Fruit fly (Drosophila melanogaster) whole organism, embryonic: Measurements from ENCODE around the gene fend.
A peak's percentile ranks its signal among the peaks of the same experiment; 100 is the strongest.

ENCODE experiments used
- CG11093 ChIP-seq: fragments of 200-800 bp; sonication (Bioruptor generic); IDR thresholded peaks from 3 replicates; pipeline ENCODE4 v1.3.6; 2022; ENCODE audit warnings: missing biosample characterization, missing genetic modification characterization
- CG12744 ChIP-seq: fragments of 200-800 bp; sonication (Bioruptor generic); optimal IDR thresholded peaks from 2 replicates; lab custom pipeline; 2016; ENCODE audit warnings: missing biosample characterization, missing genetic modification characterization
- CG13424 ChIP-seq: fragments of 200-800 bp; sonication (Bioruptor generic); optimal IDR thresholded peaks from 2 replicates; lab custom pipeline; 2019; ENCODE audit warnings: missing biosample characterization, mild to moderate bottlenecking, missing genetic modification characterization, moderate library complexity
- CG14014 ChIP-seq: fragments of 200-800 bp; sonication (Bioruptor generic); IDR thresholded peaks from 2 replicates; pipeline ENCODE4 v1.3.6; 2022; ENCODE audit warnings: missing biosample characterization, missing genetic modification characterization
- CG14667 ChIP-seq: fragments of 200-800 bp; sonication (Bioruptor generic); IDR thresholded peaks from 2 replicates; pipeline ENCODE4 v1.3.6; 2022; ENCODE audit warnings: missing biosample characterization, missing genetic modification characterization
- CG2120 ChIP-seq: fragments of 200-800 bp; sonication (Bioruptor generic); optimal IDR thresholded peaks from 3 replicates; lab custom pipeline; 2016; ENCODE audit warnings: missing biosample characterization, missing genetic modification characterization
- CG2129 ChIP-seq: fragments of 200-800 bp; sonication (Bioruptor generic); IDR thresholded peaks from 2 replicates; pipeline ENCODE4 v1.3.6; 2022; ENCODE audit warnings: missing biosample characterization, missing genetic modification characterization; ENCODE audit not compliant: partially characterized antibody
- CG31224 ChIP-seq: fragments of 200-800 bp; sonication (Bioruptor generic); IDR thresholded peaks from 2 replicates; pipeline ENCODE4 v1.3.6; 2022; ENCODE audit warnings: missing biosample characterization, missing genetic modification characterization
- CG32767 ChIP-seq: fragments of 200-800 bp; sonication (Bioruptor generic); IDR thresholded peaks from 2 replicates; pipeline ENCODE4 v1.3.6; 2022; ENCODE audit warnings: missing biosample characterization, missing genetic modification characterization
- CG33213 ChIP-seq: fragments of 200-800 bp; sonication (Bioruptor generic); optimal IDR thresholded peaks from 3 replicates; lab custom pipeline; 2016; ENCODE audit warnings: missing biosample characterization, missing genetic modification characterization
- CG4282 ChIP-seq: fragments of 200-800 bp; sonication (Bioruptor generic); optimal IDR thresholded peaks from 2 replicates; lab custom pipeline; 2016; ENCODE audit warnings: missing biosample characterization, missing genetic modification characterization
- CG4328 ChIP-seq: fragments of 200-800 bp; sonication (Bioruptor generic); optimal IDR thresholded peaks from 3 replicates; lab custom pipeline; 2017; ENCODE audit warnings: missing biosample characterization, missing genetic modification reagents, missing genetic modification characterization
- CG6254 ChIP-seq: fragments of 200-800 bp; sonication (Bioruptor generic); optimal IDR thresholded peaks from 3 replicates; lab custom pipeline; 2017; ENCODE audit warnings: mild to moderate bottlenecking, missing biosample characterization, missing genetic modification reagents, missing genetic modification characterization
- CG6683 ChIP-seq: fragments of 200-800 bp; sonication (Bioruptor generic); optimal IDR thresholded peaks from 2 replicates; lab custom pipeline; 2017; ENCODE audit warnings: missing biosample characterization, mild to moderate bottlenecking, missing genetic modification characterization, missing genetic modification reagents
- CG6689 ChIP-seq: fragments of 200-800 bp; sonication (Bioruptor generic); IDR thresholded peaks from 2 replicates; pipeline ENCODE4 v1.3.6; 2022; ENCODE audit warnings: missing biosample characterization, missing genetic modification characterization
- CG7372 ChIP-seq: fragments of 200-800 bp; sonication (Bioruptor generic); IDR thresholded peaks from 2 replicates; pipeline ENCODE4 v1.3.6; 2022; ENCODE audit warnings: missing biosample characterization, missing genetic modification characterization
- CG9215 ChIP-seq: fragments of 200-800 bp; sonication (Bioruptor generic); IDR thresholded peaks from 2 replicates; pipeline ENCODE4 v1.3.6; 2022; ENCODE audit warnings: missing biosample characterization, missing genetic modification characterization
- CG9932 ChIP-seq: fragments of 200-800 bp; sonication (Bioruptor generic); IDR thresholded peaks from 2 replicates; pipeline ENCODE4 v1.3.6; 2022; ENCODE audit warnings: missing biosample characterization, missing genetic modification characterization
- CTCF ChIP-seq: fragments of 200-800 bp; sonication (Bioruptor generic); optimal IDR thresholded peaks from 2 replicates; lab custom pipeline; 2017; ENCODE audit warnings: missing biosample characterization, mild to moderate bottlenecking, missing genetic modification characterization, moderate library complexity
- Camta ChIP-seq: fragments of 200-800 bp; sonication (Bioruptor generic); optimal IDR thresholded peaks from 2 replicates; lab custom pipeline; 2016; ENCODE audit warnings: missing biosample characterization, missing genetic modification characterization
- Doc3 ChIP-seq: fragments of 200-800 bp; sonication (Bioruptor generic); IDR thresholded peaks from 3 replicates; pipeline ENCODE4 v1.3.6; 2022; ENCODE audit warnings: missing biosample characterization, missing genetic modification characterization; ENCODE audit not compliant: partially characterized antibody
- GATAe ChIP-seq: fragments of 200-800 bp; sonication (Bioruptor generic); conservative IDR thresholded peaks from 2 replicates; pipeline ENCODE4 v1.3.6; 2022; ENCODE audit warnings: missing biosample characterization, missing genetic modification characterization
- Hey ChIP-seq: fragments of 200-800 bp; sonication (Bioruptor generic); optimal IDR thresholded peaks from 3 replicates; lab custom pipeline; 2018; ENCODE audit warnings: missing biosample characterization, mild to moderate bottlenecking, missing genetic modification characterization
- Hr78 ChIP-seq, 2 experiments: fragments of 200-800 bp in 1 of 2; fragments of >200 bp in 1 of 2; sonication (Bioruptor generic) in 1 of 2; optimal IDR thresholded peaks; 2 replicates each; lab custom pipeline; 2017 to 2019; ENCODE audit warnings: missing biosample characterization in 2 of 2, missing genetic modification characterization in 2 of 2, mild to moderate bottlenecking in 1 of 2, moderate library complexity in 1 of 2
- Mes4 ChIP-seq: fragments of 200-800 bp; sonication (Bioruptor generic); optimal IDR thresholded peaks from 2 replicates; lab custom pipeline; 2016; ENCODE audit warnings: missing biosample characterization, missing genetic modification characterization
- Scr ChIP-seq: fragments of 200-800 bp; sonication (Bioruptor generic); IDR thresholded peaks from 2 replicates; pipeline ENCODE4 v1.3.6; 2022; ENCODE audit warnings: missing biosample characterization, missing genetic modification characterization; ENCODE audit not compliant: partially characterized antibody
- al ChIP-seq: fragments of 200-800 bp; sonication (Bioruptor generic); IDR thresholded peaks from 2 replicates; pipeline ENCODE4 v1.3.6; 2022; ENCODE audit warnings: missing biosample characterization, missing genetic modification characterization
- amos ChIP-seq: fragments of 200-800 bp; sonication (Bioruptor generic); IDR thresholded peaks from 2 replicates; pipeline ENCODE4 v1.3.6; 2022; ENCODE audit warnings: missing biosample characterization, missing genetic modification characterization; ENCODE audit not compliant: partially characterized antibody
- ara ChIP-seq: fragments of 200-800 bp; sonication (Bioruptor generic); IDR thresholded peaks from 2 replicates; pipeline ENCODE4 v1.3.6; 2022; ENCODE audit warnings: missing biosample characterization, missing genetic modification characterization
- bbx ChIP-seq: fragments of 200-800 bp; sonication (Bioruptor generic); IDR thresholded peaks from 2 replicates; pipeline ENCODE4 v1.3.6; 2022; ENCODE audit warnings: missing biosample characterization, missing genetic modification characterization; ENCODE audit not compliant: partially characterized antibody
- chn ChIP-seq: fragments of 200-800 bp; sonication (Bioruptor generic); optimal IDR thresholded peaks from 2 replicates; lab custom pipeline; 2016; ENCODE audit warnings: missing biosample characterization, missing genetic modification characterization
- crol ChIP-seq: fragments of 200-800 bp; sonication (Bioruptor generic); IDR thresholded peaks from 2 replicates; pipeline ENCODE4 v1.3.6; 2022; ENCODE audit warnings: missing biosample characterization, missing genetic modification characterization
- crp ChIP-seq, 2 experiments: fragments of 200-800 bp; sonication (Bioruptor generic); optimal IDR thresholded peaks; 2 replicates in 1 of 2; 3 replicates in 1 of 2; lab custom pipeline; 2017; ENCODE audit warnings: missing biosample characterization in 2 of 2, missing genetic modification characterization in 2 of 2, mild to moderate bottlenecking in 1 of 2, moderate library complexity in 1 of 2
- da ChIP-seq: fragments of 200-800 bp; sonication (Bioruptor generic); optimal IDR thresholded peaks from 2 replicates; lab custom pipeline; 2016; ENCODE audit warnings: missing biosample characterization, missing genetic modification characterization
- dan ChIP-seq: fragments of 200-800 bp; sonication (Bioruptor generic); IDR thresholded peaks from 2 replicates; pipeline ENCODE4 v1.3.6; 2022; ENCODE audit warnings: missing biosample characterization, missing genetic modification characterization
- ewg ChIP-seq: fragments of 200-800 bp; sonication (Bioruptor generic); optimal IDR thresholded peaks from 3 replicates; lab custom pipeline; 2017; ENCODE audit warnings: mild to moderate bottlenecking, missing biosample characterization, missing genetic modification reagents, missing genetic modification characterization
- fd3F ChIP-seq: fragments of 200-800 bp; sonication (Bioruptor generic); optimal IDR thresholded peaks from 2 replicates; lab custom pipeline; 2018; ENCODE audit warnings: missing biosample characterization, mild to moderate bottlenecking, missing genetic modification characterization, moderate library complexity
- h ChIP-seq: fragments of >200 bp; optimal IDR thresholded peaks from 2 replicates; lab custom pipeline; 2017
- lola ChIP-seq, 3 experiments: fragments of >200 bp in 2 of 3; fragments of 200-800 bp in 1 of 3; sonication (Bioruptor generic) in 1 of 3; optimal IDR thresholded peaks; 2 replicates each; lab custom pipeline; 2017 to 2019; ENCODE audit warnings: missing biosample characterization in 3 of 3, missing genetic modification characterization in 3 of 3, mild to moderate bottlenecking in 1 of 3, moderate library complexity in 1 of 3
- nerfin-2 ChIP-seq: fragments of 200-800 bp; sonication (Bioruptor generic); IDR thresholded peaks from 2 replicates; pipeline ENCODE4 v1.3.6; 2022; ENCODE audit warnings: missing biosample characterization, missing genetic modification characterization; ENCODE audit not compliant: partially characterized antibody
- pita ChIP-seq: fragments of 200-800 bp; sonication (Bioruptor generic); optimal IDR thresholded peaks from 2 replicates; lab custom pipeline; 2017; ENCODE audit warnings: missing biosample characterization, mild to moderate bottlenecking, missing genetic modification characterization
- pnt ChIP-seq: fragments of 200-800 bp; sonication (Bioruptor generic); optimal IDR thresholded peaks from 3 replicates; lab custom pipeline; 2016; ENCODE audit warnings: missing biosample characterization, missing genetic modification characterization
- prd ChIP-seq, 3 experiments: fragments of >200 bp in 2 of 3; fragments of 200-800 bp in 1 of 3; sonication (Bioruptor generic) in 1 of 3; optimal IDR thresholded peaks in 2 of 3; IDR thresholded peaks in 1 of 3; 2 replicates in 2 of 3; 3 replicates in 1 of 3; pipeline versions ENCODE4 v1.3.6 to Lab custom; 2017 to 2022; ENCODE audit warnings: missing biosample characterization in 1 of 3, missing genetic modification characterization in 1 of 3
- psq ChIP-seq: fragments of 200-800 bp; sonication (Bioruptor generic); optimal IDR thresholded peaks from 2 replicates; lab custom pipeline; 2017; ENCODE audit warnings: missing biosample characterization, missing genetic modification characterization
- rib ChIP-seq: fragments of 200-800 bp; sonication (Bioruptor generic); IDR thresholded peaks from 2 replicates; pipeline ENCODE4 v1.3.6; 2022; ENCODE audit warnings: missing biosample characterization, missing genetic modification characterization
- schlank ChIP-seq: fragments of 200-800 bp; sonication (Bioruptor generic); optimal IDR thresholded peaks from 2 replicates; lab custom pipeline; 2018; ENCODE audit warnings: missing biosample characterization, mild to moderate bottlenecking, missing genetic modification characterization
- scrt ChIP-seq: fragments of 200-800 bp; sonication (Bioruptor generic); optimal IDR thresholded peaks from 2 replicates; lab custom pipeline; 2018; ENCODE audit warnings: missing biosample characterization, mild to moderate bottlenecking, missing genetic modification characterization, moderate library complexity
- sd ChIP-seq: fragments of 200-800 bp; sonication (Bioruptor generic); optimal IDR thresholded peaks from 3 replicates; lab custom pipeline; 2018; ENCODE audit warnings: missing biosample characterization, mild to moderate bottlenecking, missing genetic modification characterization, moderate library complexity
- sr ChIP-seq: fragments of 200-800 bp; sonication (Bioruptor generic); IDR thresholded peaks from 3 replicates; pipeline ENCODE4 v1.3.6; 2022; ENCODE audit warnings: missing biosample characterization, missing genetic modification characterization
- stc ChIP-seq: fragments of 200-800 bp; sonication (Bioruptor generic); IDR thresholded peaks from 2 replicates; pipeline ENCODE4 v1.3.6; 2022; ENCODE audit warnings: missing biosample characterization, missing genetic modification characterization
- wdn ChIP-seq: fragments of 200-800 bp; sonication (Bioruptor generic); IDR thresholded peaks from 2 replicates; pipeline ENCODE4 v1.3.6; 2022; ENCODE audit warnings: missing biosample characterization, missing genetic modification characterization

fend gene

DNA sequence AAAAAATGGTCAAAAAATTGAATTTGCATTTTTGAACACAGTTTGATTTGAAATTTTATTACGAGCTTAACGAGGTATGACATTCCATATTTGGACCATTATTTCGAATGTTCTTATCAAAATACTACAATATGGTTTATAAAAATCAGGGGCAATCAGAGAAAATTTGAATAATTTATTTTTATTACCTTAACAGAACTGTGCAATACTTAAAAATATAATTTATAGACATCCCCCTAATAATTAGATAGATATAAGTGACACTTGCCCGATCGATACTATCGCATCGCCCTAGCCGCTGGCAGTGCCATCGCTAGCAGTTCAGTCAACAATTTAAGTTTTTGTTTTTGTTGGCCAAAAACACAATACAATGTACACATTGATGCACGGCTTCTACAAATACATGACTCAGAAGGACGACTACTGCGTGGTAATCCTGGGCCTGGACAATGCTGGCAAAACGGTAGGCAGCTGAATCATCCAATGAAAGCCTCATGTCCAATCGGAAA lies 28.1 kb downstream of the fend start, which contains the start of gene Arfrp1 (continued):
- no peak for TF ChIP-seq CG6254 (GFP tag; lab: Kevin White, UChicago)
- TF ChIP-seq CG4282 (GFP tag; lab: Kevin White, UChicago), result no peak
- no peak for TF ChIP-seq prd (optimal IDR thresholded peaks at IDR 0.05; lab: Kevin White, UChicago)
- TF ChIP-seq prd (GFP tag; IDR thresholded peaks at IDR 0.05; lab: Robert Waterston, UW), result peak; percentile 41; the same call in 1 of the 3 replicates
- TF ChIP-seq CG31224, result no peak
- no peak for TF ChIP-seq stc (GFP tag; lab: Robert Waterston, UW)
- no peak for TF ChIP-seq da
- TF ChIP-seq CG7372, result no peak
- no peak for TF ChIP-seq sr
- TF ChIP-seq fd3F (GFP tag; lab: Kevin White, UChicago), result no peak
- TF ChIP-seq h, result no peak
- TF ChIP-seq CG14667 (GFP tag; lab: Robert Waterston, UW), result no peak
- TF ChIP-seq pnt (GFP tag; lab: Kevin White, UChicago), result no peak
- TF ChIP-seq Mes4, result no peak
- TF ChIP-seq CG12744, result no peak
- no peak for TF ChIP-seq CG4328 (GFP tag; lab: Kevin White, UChicago)
- peak; percentile 48 for TF ChIP-seq CG2120 (GFP tag; lab: Kevin White, UChicago)
- TF ChIP-seq Scr (GFP tag; lab: Robert Waterston, UW), result peak; percentile 88
- 0 out of 2 replicates have a peak, but pooled peaks have one; percentile 29 for TF ChIP-seq CG9215
- TF ChIP-seq psq, result no peak
- no peak for TF ChIP-seq lola (GFP tag; optimal IDR thresholded peaks at IDR 0.05; lab: Kevin White, UChicago)
- peak; percentile 69; the same call in 2 of the 3 replicates for TF ChIP-seq Doc3 (GFP tag; lab: Robert Waterston, UW)
- TF ChIP-seq scrt (GFP tag; lab: Kevin White, UChicago), result no peak
- 0 out of 2 replicates have a peak, but pooled peaks have one; percentile 10 for TF ChIP-seq CG6689 (GFP tag; lab: Robert Waterston, UW)
- no peak for TF ChIP-seq CG14014
- TF ChIP-seq chn (GFP tag; lab: Kevin White, UChicago), result no peak
- TF ChIP-seq CG9932 (GFP tag; lab: Robert Waterston, UW), result peak; percentile 59
- TF ChIP-seq CG11093 (GFP tag; lab: Robert Waterston, UW), result no peak
- no peak for TF ChIP-seq sd (tag; lab: Kevin White, UChicago)
- no peak for TF ChIP-seq ewg (GFP tag; lab: Kevin White, UChicago)
- no peak for TF ChIP-seq dan (GFP tag; lab: Robert Waterston, UW)
- no peak for TF ChIP-seq CG6683 (GFP tag; lab: Kevin White, UChicago)
- peak; percentile 49; the same call in 1 of the 2 replicates for TF ChIP-seq al (GFP tag; lab: Robert Waterston, UW)
- no peak for TF ChIP-seq wdn (GFP tag; lab: Robert Waterston, UW)
- TF ChIP-seq Hr78 (GFP tag; optimal IDR thresholded peaks at IDR 0.05; lab: Kevin White, UChicago), result no peak
- TF ChIP-seq CTCF, result no peak
- TF ChIP-seq GATAe, result no peak
- no peak for TF ChIP-seq crol
- TF ChIP-seq amos, result peak; percentile 90
- peak; percentile 85 for TF ChIP-seq bbx
- TF ChIP-seq pita (GFP tag; lab: Kevin White, UChicago), result no peak
- no peak for TF ChIP-seq CG33213 (GFP tag; lab: Kevin White, UChicago)
- TF ChIP-seq Camta (GFP tag; lab: Kevin White, UChicago), result peak; percentile 21
- TF ChIP-seq crp (GFP tag; optimal IDR thresholded peaks at IDR 0.05; lab: Kevin White, UChicago), result no peak
- no peak for TF ChIP-seq ara
- peak; percentile 45; the same call in 1 of the 2 replicates for TF ChIP-seq nerfin-2 (GFP tag; lab: Robert Waterston, UW)
- peak; percentile 53 for TF ChIP-seq CG2129
- no peak for TF ChIP-seq CG32767 (GFP tag; lab: Robert Waterston, UW)
- no peak for TF ChIP-seq rib (GFP tag; lab: Robert Waterston, UW)
- no peak for TF ChIP-seq Hey (tag; lab: Kevin White, UChicago)
- no peak for TF ChIP-seq schlank (tag; lab: Kevin White, UChicago)
- peak; percentile 32 for TF ChIP-seq CG13424 (tag; lab: Kevin White, UChicago)
